Fruit fly (Drosophila melanogaster) whole organism, embryonic: ENCODE results near the gene SsRbeta.
A peak's percentile ranks its signal among the peaks of the same experiment; 100 is the strongest.

ENCODE experiments used
- CG10274 ChIP-seq: fragments of 200-800 bp; sonication (Bioruptor generic); optimal IDR thresholded peaks from 3 replicates; lab custom pipeline; 2017; ENCODE audit warnings: missing biosample characterization, mild to moderate bottlenecking, missing genetic modification characterization
- CG13296 ChIP-seq: fragments of 200-800 bp; sonication (Bioruptor generic); optimal IDR thresholded peaks from 3 replicates; lab custom pipeline; 2018; ENCODE audit warnings: missing biosample characterization, mild to moderate bottlenecking, missing genetic modification characterization
- CG4404 ChIP-seq: fragments of 200-800 bp; sonication (Bioruptor generic); IDR thresholded peaks from 2 replicates; pipeline ENCODE4 v1.3.6; 2022; ENCODE audit warnings: missing biosample characterization, missing genetic modification characterization
- bab2 ChIP-seq: fragments of 200-800 bp; sonication (Bioruptor generic); optimal IDR thresholded peaks from 2 replicates; lab custom pipeline; 2016; ENCODE audit warnings: missing biosample characterization, missing genetic modification characterization
- cg ChIP-seq: fragments of 200-800 bp; sonication (Bioruptor generic); optimal IDR thresholded peaks from 3 replicates; lab custom pipeline; 2019; ENCODE audit warnings: missing biosample characterization, mild to moderate bottlenecking, missing genetic modification characterization, moderate library complexity
- nerfin-1 ChIP-seq: fragments of 200-800 bp; sonication (Bioruptor generic); optimal IDR thresholded peaks from 3 replicates; lab custom pipeline; 2019; ENCODE audit warnings: missing biosample characterization, mild to moderate bottlenecking, missing genetic modification characterization, moderate library complexity
- unpg ChIP-seq: fragments of 200-800 bp; sonication (Bioruptor generic); optimal IDR thresholded peaks from 3 replicates; lab custom pipeline; 2018; ENCODE audit warnings: missing biosample characterization, mild to moderate bottlenecking, missing genetic modification characterization, moderate library complexity

SsRbeta gene

dm6 chr3L:16178433-16178832 lies 49.0 kb downstream of the SsRbeta start (continued):
- no peak for TF ChIP-seq CG4404 (GFP tag; lab: Robert Waterston, UW)
- no peak for TF ChIP-seq CG13296 (GFP tag; lab: Kevin White, UChicago)
- TF ChIP-seq cg (GFP tag; lab: Kevin White, UChicago): peak; percentile 62
- TF ChIP-seq unpg (GFP tag; lab: Kevin White, UChicago): no peak
- no peak for TF ChIP-seq CG10274 (GFP tag; lab: Kevin White, UChicago)
- no peak for TF ChIP-seq bab2 (GFP tag; lab: Kevin White, UChicago)
- TF ChIP-seq nerfin-1 (tag; lab: Kevin White, UChicago): peak; percentile 41
